Fruit fly (Drosophila melanogaster) whole organism, embryonic: ENCODE measurements around the gene Ddc.

Experiments
- Aef1 ChIP-seq: fragments of 200-800 bp; sonication (Bioruptor generic); IDR thresholded peaks from 3 replicates; pipeline ENCODE4 v1.3.6; 2022; ENCODE audit warnings: missing biosample characterization, missing genetic modification characterization
- Bteb2 ChIP-seq: fragments of 200-800 bp; sonication (Bioruptor generic); optimal IDR thresholded peaks from 2 replicates; lab custom pipeline; 2016; ENCODE audit warnings: missing biosample characterization, missing genetic modification characterization
- CG10565 ChIP-seq: fragments of 200-800 bp; sonication (Bioruptor generic); optimal IDR thresholded peaks from 3 replicates; lab custom pipeline; 2016; ENCODE audit warnings: missing biosample characterization, mild to moderate bottlenecking, missing genetic modification characterization
- CG10979 ChIP-seq: fragments of 200-800 bp; sonication (Bioruptor generic); optimal IDR thresholded peaks from 2 replicates; lab custom pipeline; 2018; ENCODE audit warnings: missing biosample characterization, mild to moderate bottlenecking, missing genetic modification characterization, moderate library complexity
- CG11456 ChIP-seq: fragments of 200-800 bp; sonication (Bioruptor generic); IDR thresholded peaks from 3 replicates; pipeline ENCODE4 v1.3.6; 2022; ENCODE audit warnings: missing biosample characterization, missing genetic modification characterization
- CG14441 ChIP-seq: fragments of 200-800 bp; sonication (Bioruptor generic); IDR thresholded peaks from 2 replicates; pipeline ENCODE4 v1.3.6; 2022; ENCODE audit warnings: missing biosample characterization, missing genetic modification characterization
- CG14860 ChIP-seq: fragments of 200-800 bp; sonication (Bioruptor generic); IDR thresholded peaks from 3 replicates; pipeline ENCODE4 v1.3.6; 2022; ENCODE audit warnings: missing biosample characterization, missing genetic modification characterization; ENCODE audit not compliant: partially characterized antibody
- CG1647 ChIP-seq: fragments of 200-800 bp; sonication (Bioruptor generic); optimal IDR thresholded peaks from 3 replicates; lab custom pipeline; 2016; ENCODE audit warnings: missing biosample characterization, missing genetic modification characterization
- CG16813 ChIP-seq: fragments of 200-800 bp; sonication (Bioruptor generic); IDR thresholded peaks from 3 replicates; pipeline ENCODE4 v1.3.6; 2022; ENCODE audit warnings: missing biosample characterization, missing genetic modification characterization; ENCODE audit not compliant: partially characterized antibody
- CG16815 ChIP-seq: fragments of 200-800 bp; sonication (Bioruptor generic); optimal IDR thresholded peaks from 3 replicates; lab custom pipeline; 2017; ENCODE audit warnings: missing biosample characterization, mild to moderate bottlenecking, missing genetic modification characterization
- CG17802 ChIP-seq: fragments of 200-800 bp; sonication (Bioruptor generic); optimal IDR thresholded peaks from 2 replicates; lab custom pipeline; 2018; ENCODE audit warnings: missing biosample characterization, mild to moderate bottlenecking, missing genetic modification characterization, moderate library complexity
- CG2129 ChIP-seq: fragments of 200-800 bp; sonication (Bioruptor generic); IDR thresholded peaks from 2 replicates; pipeline ENCODE4 v1.3.6; 2022; ENCODE audit warnings: missing biosample characterization, missing genetic modification characterization; ENCODE audit not compliant: partially characterized antibody
- CG2202 ChIP-seq: fragments of 200-800 bp; sonication (Bioruptor generic); optimal IDR thresholded peaks from 2 replicates; lab custom pipeline; 2018; ENCODE audit warnings: missing biosample characterization, mild to moderate bottlenecking, missing genetic modification characterization
- CG3163 ChIP-seq: fragments of 200-800 bp; sonication (Bioruptor generic); optimal IDR thresholded peaks from 3 replicates; lab custom pipeline; 2016; ENCODE audit warnings: missing biosample characterization, missing genetic modification characterization
- CG33557 ChIP-seq: fragments of 200-800 bp; sonication (Bioruptor generic); optimal IDR thresholded peaks from 2 replicates; lab custom pipeline; 2019; ENCODE audit warnings: missing biosample characterization, mild to moderate bottlenecking, missing genetic modification characterization, moderate library complexity
- CG3838 ChIP-seq: fragments of 200-800 bp; sonication (Bioruptor generic); optimal IDR thresholded peaks from 3 replicates; lab custom pipeline; 2016; ENCODE audit warnings: missing biosample characterization, missing genetic modification characterization
- CG3995 ChIP-seq: fragments of 200-800 bp; sonication (Bioruptor generic); optimal IDR thresholded peaks from 3 replicates; lab custom pipeline; 2016; ENCODE audit warnings: missing biosample characterization, missing genetic modification characterization
- CG4360 ChIP-seq: fragments of 200-800 bp; sonication (Bioruptor generic); IDR thresholded peaks from 2 replicates; pipeline ENCODE4 v1.3.6; 2022; ENCODE audit warnings: missing biosample characterization, missing genetic modification characterization
- CG4730 ChIP-seq: fragments of 200-800 bp; sonication (Bioruptor generic); IDR thresholded peaks from 2 replicates; pipeline ENCODE4 v1.3.6; 2022; ENCODE audit warnings: missing biosample characterization, missing genetic modification characterization
- CG7928 ChIP-seq: fragments of 200-800 bp; sonication (Bioruptor generic); optimal IDR thresholded peaks from 2 replicates; lab custom pipeline; 2017; ENCODE audit warnings: missing biosample characterization, mild to moderate bottlenecking, missing genetic modification characterization
- CG8359 ChIP-seq: fragments of 200-800 bp; sonication (Bioruptor generic); optimal IDR thresholded peaks from 2 replicates; lab custom pipeline; 2017; ENCODE audit warnings: missing biosample characterization, mild to moderate bottlenecking, missing genetic modification characterization, borderline replicate concordance
- CG8478 ChIP-seq: fragments of >200 bp; optimal IDR thresholded peaks from 2 replicates; lab custom pipeline; 2018
- CG9817 ChIP-seq: fragments of 200-800 bp; sonication (Bioruptor generic); optimal IDR thresholded peaks from 2 replicates; lab custom pipeline; 2018; ENCODE audit warnings: missing biosample characterization, mild to moderate bottlenecking, missing genetic modification characterization, moderate library complexity
- Camta ChIP-seq: fragments of 200-800 bp; sonication (Bioruptor generic); optimal IDR thresholded peaks from 2 replicates; lab custom pipeline; 2016; ENCODE audit warnings: missing biosample characterization, missing genetic modification characterization
- Dip3 ChIP-seq: fragments of 200-800 bp; sonication (Bioruptor generic); optimal IDR thresholded peaks from 3 replicates; lab custom pipeline; 2016; ENCODE audit warnings: missing biosample characterization, missing genetic modification characterization
- Ets97D ChIP-seq: fragments of 200-800 bp; sonication (Bioruptor generic); optimal IDR thresholded peaks from 3 replicates; lab custom pipeline; 2016; ENCODE audit warnings: missing biosample characterization, missing genetic modification characterization
- Gug ChIP-seq: fragments of 200-800 bp; sonication (Bioruptor generic); IDR thresholded peaks from 4 replicates; pipeline ENCODE4 v1.3.6; 2022; ENCODE audit warnings: missing biosample characterization, missing genetic modification characterization
- H15 ChIP-seq: fragments of 200-800 bp; sonication (Bioruptor generic); IDR thresholded peaks from 3 replicates; pipeline ENCODE4 v1.3.6; 2022; ENCODE audit warnings: missing biosample characterization, missing genetic modification characterization
- Hmr ChIP-seq: fragments of 200-800 bp; sonication (Bioruptor generic); optimal IDR thresholded peaks from 3 replicates; lab custom pipeline; 2017; ENCODE audit warnings: mild to moderate bottlenecking, missing biosample characterization, missing genetic modification reagents, missing genetic modification characterization
- Hr78 ChIP-seq, 2 experiments: fragments of 200-800 bp in 1 of 2; fragments of >200 bp in 1 of 2; sonication (Bioruptor generic) in 1 of 2; optimal IDR thresholded peaks; 2 replicates each; lab custom pipeline; 2017 to 2019; ENCODE audit warnings: missing biosample characterization in 2 of 2, missing genetic modification characterization in 2 of 2, mild to moderate bottlenecking in 1 of 2, moderate library complexity in 1 of 2
- Mad ChIP-seq: fragments of 200-800 bp; sonication (Bioruptor generic); optimal IDR thresholded peaks from 2 replicates; lab custom pipeline; 2016; ENCODE audit warnings: missing biosample characterization, missing genetic modification characterization
- Nf-YA ChIP-seq: fragments of 200-800 bp; sonication (Bioruptor generic); IDR thresholded peaks from 2 replicates; pipeline ENCODE4 v1.3.6; 2022; ENCODE audit warnings: missing biosample characterization, missing genetic modification characterization
- Rx ChIP-seq: fragments of 200-800 bp; sonication (Bioruptor generic); IDR thresholded peaks from 2 replicates; pipeline ENCODE4 v1.3.6; 2022; ENCODE audit warnings: missing biosample characterization, missing genetic modification characterization
- Side ChIP-seq: fragments of 200-800 bp; sonication (Bioruptor generic); optimal IDR thresholded peaks from 2 replicates; lab custom pipeline; 2016; ENCODE audit warnings: missing biosample characterization, missing genetic modification characterization
- Six4 ChIP-seq: fragments of 200-800 bp; sonication (Bioruptor generic); optimal IDR thresholded peaks from 2 replicates; lab custom pipeline; 2016; ENCODE audit warnings: missing biosample characterization, missing genetic modification characterization
- Vsx1 ChIP-seq: fragments of 200-800 bp; sonication (Bioruptor generic); optimal IDR thresholded peaks from 2 replicates; lab custom pipeline; 2017; ENCODE audit warnings: missing biosample characterization, mild to moderate bottlenecking, missing genetic modification characterization, missing genetic modification reagents
- Xrp1 ChIP-seq: fragments of 200-800 bp; sonication (Bioruptor generic); IDR thresholded peaks from 2 replicates; pipeline ENCODE4 v1.3.6; 2022; ENCODE audit warnings: missing biosample characterization, missing genetic modification characterization
- ac ChIP-seq: fragments of 200-800 bp; sonication (Bioruptor generic); optimal IDR thresholded peaks from 3 replicates; lab custom pipeline; 2017; ENCODE audit warnings: missing biosample characterization, mild to moderate bottlenecking, missing genetic modification characterization
- amos ChIP-seq: fragments of 200-800 bp; sonication (Bioruptor generic); IDR thresholded peaks from 2 replicates; pipeline ENCODE4 v1.3.6; 2022; ENCODE audit warnings: missing biosample characterization, missing genetic modification characterization; ENCODE audit not compliant: partially characterized antibody
- cg ChIP-seq: fragments of 200-800 bp; sonication (Bioruptor generic); optimal IDR thresholded peaks from 3 replicates; lab custom pipeline; 2019; ENCODE audit warnings: missing biosample characterization, mild to moderate bottlenecking, missing genetic modification characterization, moderate library complexity
- emc ChIP-seq: fragments of 200-800 bp; sonication (Bioruptor generic); optimal IDR thresholded peaks from 2 replicates; lab custom pipeline; 2016; ENCODE audit warnings: missing biosample characterization, missing genetic modification characterization
- gem ChIP-seq: fragments of 200-800 bp; sonication (Bioruptor generic); optimal IDR thresholded peaks from 2 replicates; lab custom pipeline; 2019; ENCODE audit warnings: missing biosample characterization, mild to moderate bottlenecking, missing genetic modification characterization, moderate library complexity
- kay ChIP-seq: fragments of 200-800 bp; sonication (Bioruptor generic); optimal IDR thresholded peaks from 2 replicates; lab custom pipeline; 2016; ENCODE audit warnings: missing biosample characterization, missing genetic modification characterization
- lola ChIP-seq, 3 experiments: fragments of >200 bp in 2 of 3; fragments of 200-800 bp in 1 of 3; sonication (Bioruptor generic) in 1 of 3; optimal IDR thresholded peaks; 2 replicates each; lab custom pipeline; 2017 to 2019; ENCODE audit warnings: missing biosample characterization in 3 of 3, missing genetic modification characterization in 3 of 3, mild to moderate bottlenecking in 1 of 3, moderate library complexity in 1 of 3
- row ChIP-seq: fragments of 200-800 bp; sonication (Bioruptor generic); IDR thresholded peaks from 3 replicates; pipeline ENCODE4 v1.3.6; 2022; ENCODE audit warnings: missing biosample characterization, missing genetic modification characterization
- sens ChIP-seq: fragments of 200-800 bp; sonication (Bioruptor generic); peaks from one replicate; lab custom pipeline; 2016; ENCODE audit warnings: missing biosample characterization, missing genetic modification characterization
- sna ChIP-seq: fragments of 200-800 bp; sonication (Bioruptor generic); IDR thresholded peaks from 2 replicates; pipeline ENCODE4 v1.3.6; 2022; ENCODE audit warnings: missing biosample characterization, missing genetic modification characterization; ENCODE audit not compliant: partially characterized antibody
- tgo ChIP-seq: fragments of 200-800 bp; sonication (Bioruptor generic); IDR thresholded peaks from 3 replicates; pipeline ENCODE4 v1.3.6; 2022; ENCODE audit warnings: missing biosample characterization, missing genetic modification characterization
- tin ChIP-seq: fragments of 200-800 bp; sonication (Bioruptor generic); optimal IDR thresholded peaks from 3 replicates; lab custom pipeline; 2016; ENCODE audit warnings: missing biosample characterization, missing genetic modification characterization
- zfh2 ChIP-seq: fragments of 200-800 bp; sonication (Bioruptor generic); optimal IDR thresholded peaks from 2 replicates; lab custom pipeline; 2016; ENCODE audit warnings: missing biosample characterization, missing genetic modification characterization

Gene Ddc

DNA sequence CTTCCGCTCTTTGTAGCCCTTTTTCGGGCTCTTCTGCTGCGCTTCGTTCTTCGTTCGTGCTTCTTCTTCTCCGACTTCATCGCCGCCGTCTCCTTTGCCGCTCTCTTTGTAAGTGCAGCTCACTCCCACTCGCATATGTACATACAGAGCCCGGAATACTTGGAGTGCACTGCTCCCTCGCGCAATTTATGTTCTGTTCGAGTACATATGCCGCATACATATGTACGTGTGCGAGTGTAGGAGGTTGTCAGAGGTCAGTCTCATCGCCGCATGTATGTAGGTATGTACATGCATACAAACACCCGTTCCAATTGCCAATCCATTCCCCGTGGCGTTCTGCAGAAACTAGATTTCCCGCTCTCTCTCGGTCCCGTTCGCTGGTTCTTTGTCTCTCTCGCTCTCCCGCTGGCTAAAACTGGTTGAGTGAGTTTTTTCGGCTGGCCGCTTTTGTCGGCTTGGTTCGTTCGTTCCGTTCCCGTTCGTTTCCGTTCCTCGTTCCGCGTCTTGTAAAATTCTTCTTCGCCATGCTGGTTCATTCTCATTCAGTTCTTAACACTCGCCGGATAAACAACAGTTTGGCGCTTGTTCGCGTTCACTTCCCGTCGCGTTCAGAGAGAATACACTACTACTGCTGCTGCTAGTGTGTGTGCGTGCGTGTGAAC, 38.0 kb upstream of the Ddc start (continued):
- no peak for TF ChIP-seq Nf-YA (GFP tag; lab: Robert Waterston, UW)
- TF ChIP-seq Dip3 = peak; percentile 9
- TF ChIP-seq emc (GFP tag; lab: Kevin White, UChicago) = no peak
- no peak for TF ChIP-seq CG1647 (GFP tag; lab: Kevin White, UChicago)
- peak; percentile 33; the same call in 1 of the 2 replicates for TF ChIP-seq amos (GFP tag; lab: Robert Waterston, UW)
- no peak for TF ChIP-seq CG7928
- TF ChIP-seq gem (tag; lab: Kevin White, UChicago) = peak; percentile 37
- TF ChIP-seq Hr78 (GFP tag; optimal IDR thresholded peaks at IDR 0.05; lab: Kevin White, UChicago) = peak in 1 of 2 experiments; percentile 99
- TF ChIP-seq CG2129 (GFP tag; lab: Robert Waterston, UW) = no peak
- TF ChIP-seq CG8478 (lab: Kevin White, UChicago) = no peak
- TF ChIP-seq ac = no peak
- no peak for TF ChIP-seq cg
- no peak for TF ChIP-seq CG14441 (GFP tag; lab: Robert Waterston, UW)
- TF ChIP-seq Mad (GFP tag; lab: Kevin White, UChicago) = no peak
- no peak for TF ChIP-seq CG4730 (GFP tag; lab: Robert Waterston, UW)
- no peak for TF ChIP-seq lola (GFP tag; optimal IDR thresholded peaks at IDR 0.05; lab: Kevin White, UChicago)
- peak; percentile 8 for TF ChIP-seq CG10979 (tag; lab: Kevin White, UChicago)
- TF ChIP-seq tgo (GFP tag; lab: Robert Waterston, UW) = no peak
- TF ChIP-seq CG3163 = no peak
- no peak for TF ChIP-seq Xrp1 (GFP tag; lab: Robert Waterston, UW)
- TF ChIP-seq Gug (GFP tag; lab: Robert Waterston, UW) = no peak
- no peak for TF ChIP-seq kay (GFP tag; lab: Kevin White, UChicago)
- TF ChIP-seq CG2202 = peak; percentile 8
- no peak for TF ChIP-seq sna
- TF ChIP-seq Side (GFP tag; lab: Kevin White, UChicago) = no peak
- no peak for TF ChIP-seq CG9817 (tag; lab: Kevin White, UChicago)
- TF ChIP-seq Ets97D = no peak
- no peak for TF ChIP-seq CG10565 (GFP tag; lab: Kevin White, UChicago)
- peak; percentile 28; the same call in 1 of the 3 replicates for TF ChIP-seq CG11456 (GFP tag; lab: Robert Waterston, UW)
- no peak for TF ChIP-seq Six4 (GFP tag; lab: Kevin White, UChicago)
- TF ChIP-seq CG8359 (GFP tag; lab: Kevin White, UChicago) = no peak
- no peak for TF ChIP-seq CG16815 (GFP tag; lab: Kevin White, UChicago)
- peak; percentile 88 for TF ChIP-seq sens (GFP tag; lab: Kevin White, UChicago)
- TF ChIP-seq CG14860 = no peak
- no peak for TF ChIP-seq tin (GFP tag; lab: Kevin White, UChicago)
- TF ChIP-seq zfh2 (GFP tag; lab: Kevin White, UChicago) = no peak
- peak; percentile 44 for TF ChIP-seq Bteb2 (GFP tag; lab: Kevin White, UChicago)
- TF ChIP-seq Camta (GFP tag; lab: Kevin White, UChicago) = no peak
- TF ChIP-seq CG4360 = peak; percentile 45
- no peak for TF ChIP-seq CG33557 (GFP tag; lab: Kevin White, UChicago)
- peak; percentile 3 for TF ChIP-seq CG17802 (tag; lab: Kevin White, UChicago)
- TF ChIP-seq H15 (GFP tag; lab: Robert Waterston, UW) = no peak
- TF ChIP-seq CG16813 (GFP tag; lab: Robert Waterston, UW) = peak; percentile 15; the same call in 2 of the 3 replicates
- TF ChIP-seq CG3838 (GFP tag; lab: Kevin White, UChicago) = no peak
- TF ChIP-seq Hmr = peak; percentile 64
- no peak for TF ChIP-seq Aef1 (GFP tag; lab: Robert Waterston, UW)
- TF ChIP-seq CG3995 = no peak
- no peak for TF ChIP-seq Rx (GFP tag; lab: Robert Waterston, UW)
- peak; percentile 8 for TF ChIP-seq Vsx1 (GFP tag; lab: Kevin White, UChicago)
- TF ChIP-seq row = peak; percentile 24; the same call in 1 of the 3 replicates
